Fruit fly (Drosophila melanogaster) whole organism, embryonic: ENCODE measurements around the gene DIP2.

Experiments
- Ada2b ChIP-seq: fragments of 200-800 bp; sonication (Bioruptor generic); IDR thresholded peaks from 2 replicates; pipeline ENCODE4 v1.3.6; 2022; ENCODE audit warnings: missing biosample characterization, missing genetic modification characterization
- Asciz ChIP-seq: fragments of 200-800 bp; sonication (Bioruptor generic); optimal IDR thresholded peaks from 2 replicates; lab custom pipeline; 2017; ENCODE audit warnings: missing biosample characterization, mild to moderate bottlenecking, missing genetic modification characterization, missing genetic modification reagents
- CG10565 ChIP-seq: fragments of 200-800 bp; sonication (Bioruptor generic); optimal IDR thresholded peaks from 3 replicates; lab custom pipeline; 2016; ENCODE audit warnings: missing biosample characterization, mild to moderate bottlenecking, missing genetic modification characterization
- CG14965 ChIP-seq: fragments of 200-800 bp; sonication (Bioruptor generic); optimal IDR thresholded peaks from 2 replicates; lab custom pipeline; 2016; ENCODE audit warnings: missing biosample characterization, missing genetic modification characterization, borderline replicate concordance
- CG16815 ChIP-seq: fragments of 200-800 bp; sonication (Bioruptor generic); optimal IDR thresholded peaks from 3 replicates; lab custom pipeline; 2017; ENCODE audit warnings: missing biosample characterization, mild to moderate bottlenecking, missing genetic modification characterization
- CG17359 ChIP-seq: fragments of 200-800 bp; sonication (Bioruptor generic); optimal IDR thresholded peaks from 3 replicates; lab custom pipeline; 2018; ENCODE audit warnings: missing biosample characterization, mild to moderate bottlenecking, missing genetic modification characterization, moderate library complexity
- CG17912 ChIP-seq: fragments of 200-800 bp; sonication (Bioruptor generic); optimal IDR thresholded peaks from 2 replicates; lab custom pipeline; 2018; ENCODE audit warnings: missing biosample characterization, mild to moderate bottlenecking, missing genetic modification characterization
- CG18011 ChIP-seq: fragments of 200-800 bp; sonication (Bioruptor generic); optimal IDR thresholded peaks from 2 replicates; lab custom pipeline; 2017; ENCODE audit warnings: missing biosample characterization, missing genetic modification characterization, mild to moderate bottlenecking, moderate library complexity, missing genotype
- CG1832 ChIP-seq: fragments of 200-800 bp; sonication (Bioruptor generic); optimal IDR thresholded peaks from 2 replicates; lab custom pipeline; 2017; ENCODE audit warnings: missing biosample characterization, mild to moderate bottlenecking, missing genetic modification characterization, inconsistent platforms
- CG2712 ChIP-seq: fragments of 200-800 bp; optimal IDR thresholded peaks from 3 replicates; lab custom pipeline; 2019; ENCODE audit warnings: missing biosample characterization, mild to moderate bottlenecking, missing genetic modification characterization, moderate library complexity
- CG32772 ChIP-seq: fragments of 200-800 bp; sonication (Bioruptor generic); IDR thresholded peaks from 2 replicates; pipeline ENCODE4 v1.3.6; 2022; ENCODE audit warnings: missing biosample characterization, missing genetic modification characterization
- CG3281 ChIP-seq: fragments of 200-800 bp; sonication (Bioruptor generic); optimal IDR thresholded peaks from 3 replicates; lab custom pipeline; 2017; ENCODE audit warnings: missing biosample characterization, mild to moderate bottlenecking, missing genetic modification characterization
- CG6813 ChIP-seq: fragments of 200-800 bp; sonication (Bioruptor generic); optimal IDR thresholded peaks from 2 replicates; lab custom pipeline; 2017; ENCODE audit warnings: missing biosample characterization, missing genetic modification characterization, mild to moderate bottlenecking, moderate library complexity, missing genetic modification reagents
- CG7357 ChIP-seq: fragments of 200-800 bp; sonication (Bioruptor generic); IDR thresholded peaks from 3 replicates; pipeline ENCODE4 v1.3.6; 2022; ENCODE audit warnings: missing biosample characterization, missing genetic modification characterization
- CG7745 ChIP-seq: fragments of 200-800 bp; sonication (Bioruptor generic); optimal IDR thresholded peaks from 2 replicates; lab custom pipeline; 2018; ENCODE audit warnings: missing biosample characterization, mild to moderate bottlenecking, missing genetic modification characterization, moderate library complexity
- CG7839 ChIP-seq: fragments of 200-800 bp; sonication (Bioruptor generic); optimal IDR thresholded peaks from 3 replicates; lab custom pipeline; 2018; ENCODE audit warnings: missing biosample characterization, mild to moderate bottlenecking, missing genetic modification characterization, moderate library complexity
- CG8388 ChIP-seq: fragments of 200-800 bp; sonication (Bioruptor generic); optimal IDR thresholded peaks from 2 replicates; lab custom pipeline; 2019; ENCODE audit warnings: missing biosample characterization, mild to moderate bottlenecking, missing genetic modification characterization, moderate library complexity
- CG9215 ChIP-seq: fragments of 200-800 bp; sonication (Bioruptor generic); IDR thresholded peaks from 2 replicates; pipeline ENCODE4 v1.3.6; 2022; ENCODE audit warnings: missing biosample characterization, missing genetic modification characterization
- D ChIP-seq, 2 experiments: fragments of 200-800 bp in 1 of 2; fragments of >200 bp in 1 of 2; sonication (Bioruptor generic) in 1 of 2; optimal IDR thresholded peaks; 2 replicates in 1 of 2; 3 replicates in 1 of 2; lab custom pipeline; 2017; ENCODE audit warnings: mild to moderate bottlenecking in 1 of 2, missing biosample characterization in 1 of 2, missing genetic modification characterization in 1 of 2, missing genetic modification reagents in 1 of 2
- Doc3 ChIP-seq: fragments of 200-800 bp; sonication (Bioruptor generic); IDR thresholded peaks from 3 replicates; pipeline ENCODE4 v1.3.6; 2022; ENCODE audit warnings: missing biosample characterization, missing genetic modification characterization; ENCODE audit not compliant: partially characterized antibody
- H15 ChIP-seq: fragments of 200-800 bp; sonication (Bioruptor generic); IDR thresholded peaks from 3 replicates; pipeline ENCODE4 v1.3.6; 2022; ENCODE audit warnings: missing biosample characterization, missing genetic modification characterization
- Hand ChIP-seq: fragments of 200-800 bp; sonication (Bioruptor generic); optimal IDR thresholded peaks from 2 replicates; lab custom pipeline; 2017; ENCODE audit warnings: mild to moderate bottlenecking, missing biosample characterization, missing genetic modification reagents, missing genetic modification characterization
- HmgD ChIP-seq: fragments of 200-800 bp; sonication (Bioruptor generic); optimal IDR thresholded peaks from 3 replicates; lab custom pipeline; 2016; ENCODE audit warnings: missing biosample characterization, missing genetic modification characterization
- Lhr ChIP-seq: fragments of 200-800 bp; sonication (Bioruptor generic); optimal IDR thresholded peaks from 3 replicates; lab custom pipeline; 2017; ENCODE audit warnings: mild to moderate bottlenecking, missing biosample characterization, missing genetic modification reagents, missing genetic modification characterization
- Lim3 ChIP-seq: fragments of 200-800 bp; sonication (Bioruptor generic); IDR thresholded peaks from 2 replicates; pipeline ENCODE4 v1.3.6; 2022; ENCODE audit warnings: missing biosample characterization, missing genetic modification characterization
- Lpt ChIP-seq: fragments of >200 bp; optimal IDR thresholded peaks from 2 replicates; lab custom pipeline; 2018; ENCODE audit warnings: missing biosample characterization, missing genetic modification characterization
- NK7.1 ChIP-seq: fragments of 200-800 bp; sonication (Bioruptor generic); optimal IDR thresholded peaks from 3 replicates; lab custom pipeline; 2016; ENCODE audit warnings: missing biosample characterization, missing genetic modification characterization
- Nf-YB ChIP-seq: fragments of 200-800 bp; sonication (Bioruptor generic); optimal IDR thresholded peaks from 3 replicates; lab custom pipeline; 2019; ENCODE audit warnings: missing biosample characterization, mild to moderate bottlenecking, missing genetic modification characterization, moderate library complexity
- Oaz ChIP-seq: fragments of 200-800 bp; sonication (Bioruptor generic); IDR thresholded peaks from 2 replicates; pipeline ENCODE4 v1.3.6; 2022; ENCODE audit warnings: missing biosample characterization, missing genetic modification characterization
- Sox100B ChIP-seq: fragments of 200-800 bp; sonication (Bioruptor generic); optimal IDR thresholded peaks from 3 replicates; lab custom pipeline; 2018; ENCODE audit warnings: missing biosample characterization, mild to moderate bottlenecking, missing genetic modification characterization
- Stat92E ChIP-seq, 3 experiments: fragments of >200 bp in 2 of 3; fragments of 200-800 bp in 1 of 3; sonication (Bioruptor generic) in 1 of 3; optimal IDR thresholded peaks; 2 replicates each; lab custom pipeline; 2017 to 2019; ENCODE audit warnings: missing biosample characterization in 3 of 3, missing genetic modification characterization in 3 of 3, mild to moderate bottlenecking in 1 of 3, moderate library complexity in 1 of 3
- btn ChIP-seq: fragments of 200-800 bp; sonication (Bioruptor generic); optimal IDR thresholded peaks from 2 replicates; lab custom pipeline; 2016; ENCODE audit warnings: missing biosample characterization, missing genetic modification characterization
- ewg ChIP-seq: fragments of 200-800 bp; sonication (Bioruptor generic); optimal IDR thresholded peaks from 3 replicates; lab custom pipeline; 2017; ENCODE audit warnings: mild to moderate bottlenecking, missing biosample characterization, missing genetic modification reagents, missing genetic modification characterization
- gem ChIP-seq: fragments of 200-800 bp; sonication (Bioruptor generic); optimal IDR thresholded peaks from 2 replicates; lab custom pipeline; 2019; ENCODE audit warnings: missing biosample characterization, mild to moderate bottlenecking, missing genetic modification characterization, moderate library complexity
- gt ChIP-seq: fragments of 200-800 bp; sonication (Bioruptor generic); IDR thresholded peaks from 2 replicates; pipeline ENCODE4 v1.3.6; 2022; ENCODE audit warnings: missing biosample characterization, missing genetic modification characterization
- hth ChIP-seq: fragments of >200 bp; optimal IDR thresholded peaks from 2 replicates; lab custom pipeline; 2017; ENCODE audit warnings: inconsistent platforms
- ind ChIP-seq: fragments of 200-800 bp; sonication (Bioruptor generic); optimal IDR thresholded peaks from 3 replicates; lab custom pipeline; 2016; ENCODE audit warnings: missing biosample characterization, missing genetic modification characterization
- insv ChIP-seq, 2 experiments: fragments of 200-800 bp; sonication (Bioruptor generic); optimal IDR thresholded peaks; 3 replicates each; lab custom pipeline; 2016 to 2018; ENCODE audit warnings: missing biosample characterization in 2 of 2, missing genetic modification characterization in 2 of 2
- luna ChIP-seq: fragments of 200-800 bp; sonication (Bioruptor generic); optimal IDR thresholded peaks from 2 replicates; lab custom pipeline; 2016; ENCODE audit warnings: missing biosample characterization, missing genetic modification characterization
- nerfin-1 ChIP-seq: fragments of 200-800 bp; sonication (Bioruptor generic); optimal IDR thresholded peaks from 3 replicates; lab custom pipeline; 2019; ENCODE audit warnings: missing biosample characterization, mild to moderate bottlenecking, missing genetic modification characterization, moderate library complexity
- onecut ChIP-seq: fragments of 200-800 bp; sonication (Bioruptor generic); IDR thresholded peaks from 2 replicates; pipeline ENCODE4 v1.3.6; 2022; ENCODE audit warnings: missing biosample characterization, missing genetic modification characterization
- otp ChIP-seq: fragments of 200-800 bp; sonication (Bioruptor generic); IDR thresholded peaks from 3 replicates; pipeline ENCODE4, ENCODE4 v1.3.6; 2022; ENCODE audit warnings: missing biosample characterization, missing genetic modification characterization
- pho ChIP-seq: fragments of 200-800 bp; sonication (Bioruptor generic); optimal IDR thresholded peaks from 2 replicates; lab custom pipeline; 2016; ENCODE audit warnings: missing biosample characterization, missing genetic modification characterization
- phol ChIP-seq: fragments of 200-800 bp; sonication (Bioruptor generic); optimal IDR thresholded peaks from 3 replicates; lab custom pipeline; 2018; ENCODE audit warnings: missing biosample characterization, mild to moderate bottlenecking, missing genetic modification characterization, moderate library complexity
- sd ChIP-seq: fragments of 200-800 bp; sonication (Bioruptor generic); optimal IDR thresholded peaks from 3 replicates; lab custom pipeline; 2018; ENCODE audit warnings: missing biosample characterization, mild to moderate bottlenecking, missing genetic modification characterization, moderate library complexity
- seq ChIP-seq: fragments of 200-800 bp; sonication (Bioruptor generic); IDR thresholded peaks from 2 replicates; pipeline ENCODE4 v1.3.6; 2022; ENCODE audit warnings: missing biosample characterization, missing genetic modification characterization
- sob ChIP-seq: fragments of 200-800 bp; sonication (Bioruptor generic); IDR thresholded peaks from 2 replicates; pipeline ENCODE4 v1.3.6; 2022; ENCODE audit warnings: missing biosample characterization, missing genetic modification characterization
- vnd ChIP-seq: fragments of 200-800 bp; sonication (Bioruptor generic); IDR thresholded peaks from 3 replicates; pipeline ENCODE4 v1.3.6; 2022; ENCODE audit warnings: missing biosample characterization, missing genetic modification characterization; ENCODE audit not compliant: partially characterized antibody
- z ChIP-seq: fragments of 200-800 bp; sonication (Bioruptor generic); IDR thresholded peaks from 3 replicates; pipeline ENCODE4 v1.3.6; 2022; ENCODE audit warnings: missing biosample characterization, missing genetic modification characterization

The DIP2 gene

dm6 chr3L:246644-247199 lies 11.0 kb downstream of the DIP2 start (continued):
- no peak for TF ChIP-seq Doc3 (GFP tag; lab: Robert Waterston, UW)
- TF ChIP-seq luna (GFP tag; lab: Kevin White, UChicago) = no peak
- peak; percentile 51 for TF ChIP-seq HmgD
- no peak for TF ChIP-seq sd (tag; lab: Kevin White, UChicago)
- no peak for TF ChIP-seq z (GFP tag; lab: Robert Waterston, UW)
- TF ChIP-seq CG18011 = no peak
- TF ChIP-seq NK7.1 (GFP tag; lab: Kevin White, UChicago) = peak; percentile 43
- no peak for TF ChIP-seq D (optimal IDR thresholded peaks at IDR 0.05; lab: Kevin White, UChicago)
- no peak for TF ChIP-seq D (GFP tag; optimal IDR thresholded peaks at IDR 0.05; lab: Kevin White, UChicago)
- no peak for TF ChIP-seq CG7839
- TF ChIP-seq Hand = no peak
- no peak for TF ChIP-seq seq (GFP tag; lab: Robert Waterston, UW)
- TF ChIP-seq gt (GFP tag; lab: Robert Waterston, UW) = no peak
- TF ChIP-seq CG9215 (GFP tag; lab: Robert Waterston, UW) = no peak
- TF ChIP-seq CG32772 (GFP tag; lab: Robert Waterston, UW) = no peak
- peak; percentile 73 for TF ChIP-seq pho
- no peak for TF ChIP-seq CG14965
- TF ChIP-seq gem = no peak
- TF ChIP-seq nerfin-1 (tag; lab: Kevin White, UChicago) = peak; percentile 15
- 0 out of 2 replicates have a peak, but pooled peaks have one; percentile 42 for TF ChIP-seq sob (GFP tag; lab: Robert Waterston, UW)
- TF ChIP-seq CG8388 (GFP tag; lab: Kevin White, UChicago) = no peak
- peak; percentile 67 for TF ChIP-seq CG17912 (GFP tag; lab: Kevin White, UChicago)
- TF ChIP-seq onecut (GFP tag; lab: Robert Waterston, UW) = no peak; the same call in none of the 2 replicates
- TF ChIP-seq Lhr = peak; percentile 83
- TF ChIP-seq CG3281 = peak; percentile 31
- TF ChIP-seq phol (tag; lab: Kevin White, UChicago) = peak; percentile 86
- peak; percentile 98 for TF ChIP-seq Nf-YB (GFP tag; lab: Kevin White, UChicago)
- TF ChIP-seq ewg = no peak
- no peak; the same call in 2 of the 3 replicates for TF ChIP-seq vnd
- peak; percentile 10; the same call in 1 of the 2 replicates for TF ChIP-seq Oaz (GFP tag; lab: Robert Waterston, UW)
- no peak for TF ChIP-seq CG6813 (GFP tag; lab: Kevin White, UChicago)
- no peak for TF ChIP-seq Lpt (GFP tag; lab: Kevin White, UChicago)
- TF ChIP-seq H15 (GFP tag; lab: Robert Waterston, UW) = 0 out of 3 replicates have a peak, but pooled peaks have one; percentile 40
- TF ChIP-seq Stat92E (GFP tag; optimal IDR thresholded peaks at IDR 0.05; lab: Kevin White, UChicago) = no peak
- TF ChIP-seq btn = no peak
- no peak for TF ChIP-seq CG17359 (tag; lab: Kevin White, UChicago)
- TF ChIP-seq Lim3 = no peak
- TF ChIP-seq hth (lab: Kevin White, UChicago) = no peak
- TF ChIP-seq CG7745 (tag; lab: Kevin White, UChicago) = no peak
- TF ChIP-seq Sox100B = no peak
- no peak for TF ChIP-seq otp (GFP tag; lab: Robert Waterston, UW)
- TF ChIP-seq CG2712 (tag; lab: Kevin White, UChicago) = peak; percentile 29
- TF ChIP-seq CG7357 (GFP tag; lab: Robert Waterston, UW) = no peak
- no peak for TF ChIP-seq CG10565 (GFP tag; lab: Kevin White, UChicago)
- no peak for TF ChIP-seq CG1832
- peak in 1 of 2 experiments; percentile 30 for TF ChIP-seq insv (GFP tag; optimal IDR thresholded peaks at IDR 0.05; lab: Kevin White, UChicago)
- TF ChIP-seq CG16815 (GFP tag; lab: Kevin White, UChicago) = no peak
- TF ChIP-seq Asciz (GFP tag; lab: Kevin White, UChicago) = no peak
- peak; percentile 22; the same call in 1 of the 2 replicates for TF ChIP-seq Ada2b (GFP tag; lab: Robert Waterston, UW)
- no peak for TF ChIP-seq ind (GFP tag; lab: Kevin White, UChicago)
